Worm (Caenorhabditis elegans): ENCODE results near the gene pho-10.

ce11 chrII:9895173-9895572, 25.2 kb downstream of the pho-10 start:
- no peak for TF ChIP-seq T20F7.1 (GFP tag; optimal IDR thresholded peaks at IDR 0.05)
- no peak for TF ChIP-seq nhr-77 (tag; optimal IDR thresholded peaks at IDR 0.05)
- TF ChIP-seq nhr-237 (tag; optimal IDR thresholded peaks at IDR 0.05) = no peak
